Fruit fly (Drosophila melanogaster) whole organism, pupa: Measurements from ENCODE around the gene Brd8.

Experiments
- CG12605 ChIP-seq: fragments of 200-800 bp; sonication (Bioruptor generic); IDR thresholded peaks from 2 replicates; pipeline ENCODE4 v1.3.6; 2022; ENCODE audit warnings: missing biosample characterization, missing genetic modification characterization
- CG14655 ChIP-seq: fragments of 200-800 bp; sonication (Bioruptor generic); optimal IDR thresholded peaks from 3 replicates; lab custom pipeline; 2017; ENCODE audit warnings: mild to moderate bottlenecking, missing biosample characterization, missing genetic modification reagents, missing genetic modification characterization
- CG15710 ChIP-seq: fragments of 200-800 bp; sonication (Bioruptor generic); optimal IDR thresholded peaks from 2 replicates; lab custom pipeline; 2018; ENCODE audit warnings: missing biosample characterization, mild to moderate bottlenecking, missing genetic modification characterization, moderate library complexity
- CG17806 ChIP-seq: fragments of 200-800 bp; sonication (Bioruptor generic); optimal IDR thresholded peaks from 2 replicates; lab custom pipeline; 2018; ENCODE audit warnings: missing biosample characterization, mild to moderate bottlenecking, missing genetic modification characterization, moderate library complexity
- CG34367 ChIP-seq: fragments of 200-800 bp; sonication (Bioruptor generic); optimal IDR thresholded peaks from 2 replicates; lab custom pipeline; 2018; ENCODE audit warnings: missing biosample characterization, mild to moderate bottlenecking, missing genetic modification characterization
- CG4496 ChIP-seq: fragments of 200-800 bp; sonication (Bioruptor generic); IDR thresholded peaks from 3 replicates; pipeline ENCODE4 v1.3.6; 2022; ENCODE audit warnings: missing biosample characterization, missing genetic modification characterization
- CG8159 ChIP-seq: fragments of 200-800 bp; sonication (Bioruptor generic); optimal IDR thresholded peaks from 3 replicates; lab custom pipeline; 2018; ENCODE audit warnings: missing biosample characterization, mild to moderate bottlenecking, missing genetic modification characterization, moderate library complexity
- CG8301 ChIP-seq: fragments of 200-800 bp; sonication (Bioruptor generic); optimal IDR thresholded peaks from 2 replicates; lab custom pipeline; 2018; ENCODE audit warnings: missing biosample characterization, mild to moderate bottlenecking, missing genetic modification characterization
- CG9948 ChIP-seq: fragments of 200-800 bp; sonication (Bioruptor generic); optimal IDR thresholded peaks from 2 replicates; lab custom pipeline; 2018; ENCODE audit warnings: missing biosample characterization, mild to moderate bottlenecking, missing genetic modification characterization, moderate library complexity
- D1 ChIP-seq: fragments of 200-800 bp; sonication (Bioruptor generic); optimal IDR thresholded peaks from 2 replicates; lab custom pipeline; 2018; ENCODE audit warnings: missing biosample characterization, mild to moderate bottlenecking, missing genetic modification characterization, moderate library complexity
- EcR ChIP-seq: fragments of 200-800 bp; sonication (Bioruptor generic); optimal IDR thresholded peaks from 3 replicates; lab custom pipeline; 2019; ENCODE audit warnings: missing biosample characterization, missing genetic modification characterization, mild to moderate bottlenecking, moderate library complexity, missing genetic modification reagents
- Ets98B ChIP-seq: fragments of 200-800 bp; sonication (Bioruptor generic); IDR thresholded peaks from 2 replicates; pipeline ENCODE4 v1.3.6; 2022; ENCODE audit warnings: missing biosample characterization, missing genetic modification characterization
- Pif1A ChIP-seq: fragments of 200-800 bp; sonication (Bioruptor generic); optimal IDR thresholded peaks from 3 replicates; lab custom pipeline; 2016; ENCODE audit warnings: missing biosample characterization, missing genetic modification characterization
- Pif1B ChIP-seq: fragments of 200-800 bp; sonication (Bioruptor generic); optimal IDR thresholded peaks from 3 replicates; lab custom pipeline; 2016; ENCODE audit warnings: missing biosample characterization, missing genetic modification characterization

DNA sequence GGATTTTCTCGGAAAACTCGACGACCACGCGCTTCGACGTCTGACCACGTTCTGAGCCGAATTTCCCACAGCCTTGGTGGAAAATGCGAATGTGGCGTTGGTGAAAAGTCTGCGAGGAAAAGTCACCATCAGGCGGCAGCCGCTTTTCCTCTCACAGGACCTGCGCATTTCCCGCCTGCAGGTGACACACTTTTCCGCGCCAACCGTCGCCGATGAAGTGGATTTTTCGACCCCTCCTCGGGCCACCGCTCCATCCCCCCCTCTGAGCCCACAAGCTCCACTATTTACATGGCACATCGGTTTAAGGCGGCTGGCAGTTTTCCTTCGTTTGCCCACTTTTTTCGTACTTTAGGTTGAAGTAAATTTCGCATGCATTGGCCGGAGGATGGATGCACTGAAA is 28.3 kb upstream of the Brd8 start, which contains the start of gene jus:
- TF ChIP-seq CG12605 (GFP tag; lab: Robert Waterston, UW) (no peak), EcR (GFP tag; lab: Kevin White, UChicago) (no peak), CG8159 (tag; lab: Kevin White, UChicago) (no peak), D1 (no peak), CG4496 (GFP tag; lab: Robert Waterston, UW) (no peak), CG14655 (no peak), CG8301 (no peak), CG34367 (tag; lab: Kevin White, UChicago) (no peak), Pif1B (GFP tag; lab: Kevin White, UChicago) (no peak), Ets98B (GFP tag; lab: Robert Waterston, UW) (no peak), CG17806 (tag; lab: Kevin White, UChicago) (no peak), CG15710 (tag; lab: Kevin White, UChicago) (no peak), Pif1A (GFP tag; lab: Kevin White, UChicago) (no peak), CG9948 (no peak)
